Worm (Caenorhabditis elegans) whole organism, L3 larva: ENCODE results near the gene Y54G2A.12.

Experiments
- R02D3.7 ChIP-seq: fragments of 150-350 bp; optimal IDR thresholded peaks from 2 replicates; lab custom pipeline; 2014; ENCODE audit warnings: missing biosample characterization, missing genetic modification characterization
- elt-1 ChIP-seq: fragments of 150-350 bp; optimal IDR thresholded peaks from 2 replicates; lab custom pipeline; 2014; ENCODE audit warnings: missing biosample characterization, missing genetic modification characterization
- fos-1 ChIP-seq: fragments of 150-350 bp; optimal IDR thresholded peaks from 2 replicates; lab custom pipeline; 2014; ENCODE audit warnings: missing biosample characterization, missing genetic modification characterization
- nhr-11 ChIP-seq: fragments of 150-350 bp; optimal IDR thresholded peaks from 2 replicates; lab custom pipeline; 2014; ENCODE audit warnings: missing biosample characterization, missing genetic modification characterization
- nhr-237 ChIP-seq: fragments of 150-350 bp; optimal IDR thresholded peaks from 2 replicates; lab custom pipeline; 2014; ENCODE audit warnings: missing biosample characterization, missing genetic modification characterization
- nhr-67 ChIP-seq: fragments of 150-350 bp; optimal IDR thresholded peaks from 2 replicates; lab custom pipeline; 2014; ENCODE audit warnings: missing biosample characterization, missing genetic modification characterization
- nhr-76 ChIP-seq: fragments of 150-350 bp; sonication (generic microtip); optimal IDR thresholded peaks from 5 replicates; lab custom pipeline; 2014; ENCODE audit warnings: missing biosample characterization, missing genetic modification characterization
- unc-39 ChIP-seq: sonication (generic microtip); optimal IDR thresholded peaks from 4 replicates; lab custom pipeline; 2017; ENCODE audit warnings: missing biosample characterization, missing genetic modification characterization
- ztf-4 ChIP-seq: fragments of 150-350 bp; optimal IDR thresholded peaks from 2 replicates; lab custom pipeline; 2014; ENCODE audit warnings: missing biosample characterization, missing genetic modification characterization

DNA sequence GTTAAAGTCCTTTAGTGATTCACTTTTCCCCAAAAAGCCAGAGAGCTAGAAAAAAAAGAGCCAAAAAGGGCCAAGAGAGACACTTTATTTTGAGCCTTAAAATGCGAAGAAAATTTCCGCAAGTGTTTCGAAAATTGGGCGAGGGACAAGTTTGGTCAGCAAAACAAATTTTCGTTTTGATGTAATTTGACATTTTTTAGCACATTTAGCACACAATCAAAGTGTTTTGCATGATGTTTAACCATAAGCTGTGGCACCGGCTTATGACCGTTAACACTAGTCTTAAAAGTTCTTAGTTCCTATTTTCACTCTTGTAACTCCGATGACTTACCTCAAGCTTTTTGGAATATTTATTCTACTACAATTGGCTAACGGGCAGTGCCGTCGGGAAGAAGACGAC lies 37.8 kb upstream of the Y54G2A.12 start, which contains the start of gene Y54G2A.37:
- TF ChIP-seq nhr-237 (tag; lab: Kevin White, UChicago): no peak
- TF ChIP-seq elt-1 (tag; lab: Kevin White, UChicago): no peak
- TF ChIP-seq fos-1: no peak
- TF ChIP-seq nhr-67: no peak
- no peak for TF ChIP-seq ztf-4 (tag; lab: Kevin White, UChicago)
- no peak for TF ChIP-seq unc-39
- no peak for TF ChIP-seq nhr-76
- no peak for TF ChIP-seq nhr-11 (tag; lab: Kevin White, UChicago)
- no peak for TF ChIP-seq R02D3.7 (tag; lab: Kevin White, UChicago)
